Worm (Caenorhabditis elegans): Measurements from ENCODE around the gene snr-3.

snr-3 gene

DNA sequence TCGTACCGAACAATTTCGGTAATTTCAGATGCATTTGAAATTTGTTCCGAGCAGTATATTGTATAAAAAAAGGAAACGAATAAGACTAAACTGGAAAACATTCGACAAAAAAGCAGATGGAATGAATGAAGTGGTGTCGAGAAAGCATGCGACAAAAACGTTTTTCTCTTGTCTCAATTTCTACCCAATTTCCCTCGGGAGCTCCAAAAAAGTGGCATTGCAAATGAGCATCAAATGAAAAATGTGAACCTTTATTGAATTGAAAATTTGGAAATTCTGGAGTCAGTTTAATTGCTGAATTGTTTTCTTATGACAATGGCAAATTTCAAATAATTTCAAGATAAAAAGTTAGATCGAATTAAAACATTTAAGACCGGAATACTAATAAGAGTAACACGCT is 10.6 kb upstream of the snr-3 start, which contains the start of gene R05G9.5:
Gene R05G9.5 (minus strand): TSS at position 101 of the 400 bp plus-strand sequence.
- TF ChIP-seq ztf-28 (GFP tag; IDR thresholded peaks at IDR 0.05) (no peak), pha-4 (tag; optimal IDR thresholded peaks at IDR 0.05) (no peak), nhr-179 (tag; optimal IDR thresholded peaks at IDR 0.05) (no peak), B0035.1 (tag; optimal IDR thresholded peaks at IDR 0.05) (no peak), mcd-1 (GFP tag; IDR thresholded peaks at IDR 0.05) (no peak)

- no peak for TF ChIP-seq cebp-1 (GFP tag; IDR thresholded peaks at IDR 0.05)
- TF ChIP-seq cebp-1 (tag; optimal IDR thresholded peaks at IDR 0.05), result no peak
- no peak for TF ChIP-seq hmg-1.2 (GFP tag; IDR thresholded peaks at IDR 0.05)
- TF ChIP-seq snpc-1.3 (tag; optimal IDR thresholded peaks at IDR 0.05; ENCODE audit: insufficient read depth), result no peak
- no peak for TF ChIP-seq nfya-1 (tag; optimal IDR thresholded peaks at IDR 0.05; ENCODE audit: borderline replicate concordance, insufficient read depth)
Observed at ce11 chrII:6499067-6499466, 9.5 kb upstream of the snr-3 start, which contains the start of gene twk-49. TSS of gene twk-49 (minus strand) at chrII:6499167.

DNA sequence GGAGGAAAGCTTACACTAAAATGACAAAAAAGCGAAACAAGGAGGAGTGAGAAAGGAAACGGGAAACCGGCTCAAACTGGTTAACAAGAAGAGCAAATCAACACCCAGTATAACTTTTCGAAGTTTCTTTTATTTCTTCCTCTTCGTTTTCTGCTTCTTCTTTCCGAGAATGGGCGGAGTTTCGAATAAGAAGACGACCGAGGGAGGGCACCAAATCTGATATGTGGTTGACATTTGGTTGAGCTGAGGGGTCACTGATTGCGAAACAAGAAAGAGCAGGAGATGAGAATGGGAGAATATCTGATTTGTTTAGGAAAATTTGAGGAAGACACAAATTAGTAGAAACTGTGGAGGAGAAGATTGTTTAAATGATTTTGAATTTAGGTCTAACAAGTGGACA is 9.0 kb upstream of the snr-3 start:
- TF ChIP-seq T26A5.8 (tag; optimal IDR thresholded peaks at IDR 0.05), result no peak
- no peak for TF ChIP-seq C06A6.2 (GFP tag; conservative IDR thresholded peaks at IDR 0.05)
- TF ChIP-seq bed-1 (GFP tag; IDR thresholded peaks at IDR 0.05), result no peak
- TF ChIP-seq nhr-179 (tag; optimal IDR thresholded peaks at IDR 0.05), result no peak
- no peak for TF ChIP-seq nhr-90 (tag; optimal IDR thresholded peaks at IDR 0.05)
- TF ChIP-seq egl-44 (GFP tag; IDR thresholded peaks at IDR 0.05), result no peak
- no peak for TF ChIP-seq nfyb-1 (GFP tag; IDR thresholded peaks at IDR 0.05)
- TF ChIP-seq cebp-2 (GFP tag; IDR thresholded peaks at IDR 0.05), result no peak
- no peak for TF ChIP-seq K12H6.12 (tag; optimal IDR thresholded peaks at IDR 0.05)
- no peak for TF ChIP-seq gei-17 (GFP tag; optimal IDR thresholded peaks at IDR 0.05)
- no peak for TF ChIP-seq lin-35 (GFP tag; optimal IDR thresholded peaks at IDR 0.05)
- no peak for TF ChIP-seq ceh-58 (GFP tag; IDR thresholded peaks at IDR 0.05)
- no peak for TF ChIP-seq F22D6.2 (tag; optimal IDR thresholded peaks at IDR 0.05)

ce11 chrII:6497137-6497536 is 7.6 kb upstream of the snr-3 start:
- TF ChIP-seq ekl-4 (GFP tag; IDR thresholded peaks at IDR 0.05), result no peak
- TF ChIP-seq gei-17 (GFP tag; optimal IDR thresholded peaks at IDR 0.05), result no peak
- TF ChIP-seq ceh-58 (GFP tag; IDR thresholded peaks at IDR 0.05), result no peak
- TF ChIP-seq ama-1 (optimal IDR thresholded peaks at IDR 0.05), result no peak
- no peak for TF ChIP-seq ama-1 (GFP tag; optimal IDR thresholded peaks at IDR 0.05)
- no peak for TF ChIP-seq madf-3 (GFP tag; IDR thresholded peaks at IDR 0.05)
- TF ChIP-seq atf-7 (tag; optimal IDR thresholded peaks at IDR 0.05), result no peak
- TF ChIP-seq snpc-1.1 (tag; optimal IDR thresholded peaks at IDR 0.05; ENCODE audit: insufficient read depth), result no peak
- no peak for TF ChIP-seq mxl-1 (tag; optimal IDR thresholded peaks at IDR 0.05)
- no peak for TF ChIP-seq F23B12.7 (tag; optimal IDR thresholded peaks at IDR 0.05; ENCODE audit: insufficient read depth)
- no peak for TF ChIP-seq C17E4.6 (GFP tag; IDR thresholded peaks at IDR 0.05)
- TF ChIP-seq hmg-20 (GFP tag; IDR thresholded peaks at IDR 0.05), result no peak
- TF ChIP-seq cebp-2 (GFP tag; IDR thresholded peaks at IDR 0.05), result no peak

ce11 chrII:6496496-6496895 is 6.9 kb upstream of the snr-3 start:
- no peak for TF ChIP-seq efl-1 (GFP tag; optimal IDR thresholded peaks at IDR 0.05)
- TF ChIP-seq egl-18 (GFP tag; IDR thresholded peaks at IDR 0.05), result no peak
- TF ChIP-seq F49E8.2 (tag; optimal IDR thresholded peaks at IDR 0.05; ENCODE audit: insufficient read depth), result no peak
- TF ChIP-seq die-1 (tag; optimal IDR thresholded peaks at IDR 0.05), result no peak
- TF ChIP-seq rpc-1 (optimal IDR thresholded peaks at IDR 0.05), result no peak
- TF ChIP-seq rpc-1 (tag; optimal IDR thresholded peaks at IDR 0.05), result no peak
- no peak for TF ChIP-seq Y53F4B.3 (GFP tag; IDR thresholded peaks at IDR 0.05)
- TF ChIP-seq lsy-27 (tag; optimal IDR thresholded peaks at IDR 0.05; ENCODE audit: borderline replicate concordance, insufficient read depth), result no peak
- TF ChIP-seq snpc-3.4 (tag; optimal IDR thresholded peaks at IDR 0.05), result no peak
- no peak for TF ChIP-seq ekl-4 (GFP tag; IDR thresholded peaks at IDR 0.05)
